Worm (Caenorhabditis elegans): Measurements from ENCODE around the gene C29E4.9.

C29E4.9 gene

DNA sequence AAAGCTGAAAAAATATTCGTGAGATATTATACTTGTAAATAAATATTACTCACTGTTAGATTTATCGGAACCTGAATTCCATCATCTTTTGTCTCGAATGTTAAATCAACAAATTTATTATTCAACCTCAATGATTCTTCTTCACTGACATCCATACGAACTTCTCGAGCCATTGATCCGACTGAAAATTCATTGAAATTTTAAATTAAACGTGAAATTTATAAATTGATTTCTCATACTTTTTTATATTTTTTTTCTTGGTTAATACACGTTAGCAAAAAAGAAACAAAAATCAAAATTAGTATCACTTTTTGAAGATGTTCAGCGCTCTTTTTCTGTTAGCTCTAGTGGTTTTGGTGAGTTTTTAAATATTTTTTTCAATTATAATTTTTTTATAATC, 37.0 kb downstream of the C29E4.9 start, which contains the start of gene C29E4.14:
C29E4.14 (plus strand) TSS at position 301 of the 400 bp plus-strand sequence.
- TF ChIP-seq dmd-4 (tag; optimal IDR thresholded peaks at IDR 0.05): no peak
- TF ChIP-seq blmp-1 (tag; optimal IDR thresholded peaks at IDR 0.05; ENCODE audit: insufficient read depth): no peak
- no peak for TF ChIP-seq sma-9 (GFP tag; optimal IDR thresholded peaks at IDR 0.05)
- TF ChIP-seq sma-9 (tag; optimal IDR thresholded peaks at IDR 0.05): no peak
- TF ChIP-seq skn-1 (tag; optimal IDR thresholded peaks at IDR 0.05): no peak
- no peak for TF ChIP-seq peb-1 (tag; optimal IDR thresholded peaks at IDR 0.05)
- TF ChIP-seq nhr-21 (tag; optimal IDR thresholded peaks at IDR 0.05): no peak
- TF ChIP-seq nhr-237 (tag; optimal IDR thresholded peaks at IDR 0.05): no peak
- TF ChIP-seq aly-2 (tag; optimal IDR thresholded peaks at IDR 0.05): no peak
- TF ChIP-seq unc-55 (GFP tag; optimal IDR thresholded peaks at IDR 0.05): no peak
- TF ChIP-seq ceh-16 (tag; optimal IDR thresholded peaks at IDR 0.05): no peak
- TF ChIP-seq gmeb-1 (tag; optimal IDR thresholded peaks at IDR 0.05): no peak
- no peak for TF ChIP-seq ztf-1 (GFP tag; conservative IDR thresholded peaks at IDR 0.05)
- TF ChIP-seq elt-3 (tag; optimal IDR thresholded peaks at IDR 0.05): no peak

- TF ChIP-seq zag-1 (tag; optimal IDR thresholded peaks at IDR 0.05): no peak
- no peak for TF ChIP-seq nhr-25 (tag; optimal IDR thresholded peaks at IDR 0.05)
- no peak for TF ChIP-seq nhr-23 (tag; optimal IDR thresholded peaks at IDR 0.05)
- no peak for TF ChIP-seq lin-39 (tag; optimal IDR thresholded peaks at IDR 0.05)
- TF ChIP-seq sma-3 (GFP tag; optimal IDR thresholded peaks at IDR 0.05): no peak
- TF ChIP-seq alr-1 (tag; optimal IDR thresholded peaks at IDR 0.05): no peak
- no peak for TF ChIP-seq nhr-12 (tag; optimal IDR thresholded peaks at IDR 0.05)
- no peak for TF ChIP-seq unc-62 (GFP tag; optimal IDR thresholded peaks at IDR 0.05)
- no peak for TF ChIP-seq blmp-1 (tag; optimal IDR thresholded peaks at IDR 0.05; ENCODE audit: insufficient read depth)
- no peak for TF ChIP-seq ztf-1 (GFP tag; conservative IDR thresholded peaks at IDR 0.05)
- no peak for TF ChIP-seq R02D3.7 (tag; optimal IDR thresholded peaks at IDR 0.05)
- TF ChIP-seq mdl-1 (tag; optimal IDR thresholded peaks at IDR 0.05): no peak
- TF ChIP-seq Y55F3AM.14 (GFP tag; optimal IDR thresholded peaks at IDR 0.05): no peak
- no peak for TF ChIP-seq elt-1 (tag; optimal IDR thresholded peaks at IDR 0.05)
These were observed 39.2 kb downstream of the C29E4.9 start, which contains the start of gene gly-3 for ce11 chrIII:7917667-7918066. Gene gly-3, minus strand, starts transcription at chrIII:7917767.

DNA sequence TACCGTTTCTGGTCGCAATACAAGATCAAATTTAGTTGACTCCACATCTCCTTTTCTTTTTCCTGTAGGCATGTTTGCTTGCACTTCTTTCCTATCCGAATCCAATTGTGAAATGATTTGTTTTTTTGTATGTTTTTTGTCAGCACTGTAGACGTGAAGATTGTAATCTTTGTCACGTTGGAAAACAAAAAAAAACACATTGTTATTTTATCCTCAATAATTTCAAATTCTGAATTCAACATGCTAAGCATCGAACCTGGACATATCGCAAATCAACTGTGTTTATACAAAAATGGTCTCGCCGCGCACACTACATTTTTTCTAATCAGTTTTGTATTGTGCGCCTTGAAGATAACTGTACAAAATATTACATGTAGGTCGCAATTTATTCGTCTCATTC, 43.4 kb downstream of the C29E4.9 start, which contains the start of gene ZK688.12:
ZK688.12 (minus strand) TSS at position 101 of the 400 bp plus-strand sequence.
- TF ChIP-seq snpc-4 (tag; optimal IDR thresholded peaks at IDR 0.05) (no peak), lin-13 (GFP tag; optimal IDR thresholded peaks at IDR 0.05) (no peak), lin-39 (tag; optimal IDR thresholded peaks at IDR 0.05) (no peak), ZK546.5 (tag; optimal IDR thresholded peaks at IDR 0.05) (no peak), sma-9 (GFP tag; optimal IDR thresholded peaks at IDR 0.05) (no peak), sma-9 (tag; optimal IDR thresholded peaks at IDR 0.05) (no peak), blmp-1 (tag; optimal IDR thresholded peaks at IDR 0.05; ENCODE audit: insufficient read depth) (no peak), unc-39 (tag; optimal IDR thresholded peaks at IDR 0.05) (no peak)

ce11 chrIII:7911621-7912020, 45.2 kb downstream of the C29E4.9 start, which contains the start of gene ZK688.7:
Gene ZK688.7, minus strand, starts transcription at chrIII:7911634.
- TF ChIP-seq nhr-11 (tag; optimal IDR thresholded peaks at IDR 0.05) (no peak), Y55F3AM.14 (GFP tag; optimal IDR thresholded peaks at IDR 0.05) (no peak), sma-3 (GFP tag; optimal IDR thresholded peaks at IDR 0.05) (no peak), mbf-1 (tag; optimal IDR thresholded peaks at IDR 0.05) (no peak), nhr-77 (tag; optimal IDR thresholded peaks at IDR 0.05) (no peak), sma-9 (GFP tag; optimal IDR thresholded peaks at IDR 0.05) (no peak), sma-9 (tag; optimal IDR thresholded peaks at IDR 0.05) (no peak), unc-62 (GFP tag; optimal IDR thresholded peaks at IDR 0.05) (no peak), elt-3 (tag; optimal IDR thresholded peaks at IDR 0.05) (no peak), crh-2 (tag; optimal IDR thresholded peaks at IDR 0.05) (peak; percentile 13), mdl-1 (tag; optimal IDR thresholded peaks at IDR 0.05) (no peak), nhr-237 (tag; optimal IDR thresholded peaks at IDR 0.05) (no peak), C34F6.9 (tag; optimal IDR thresholded peaks at IDR 0.05) (peak; percentile 51), lin-39 (tag; optimal IDR thresholded peaks at IDR 0.05) (no peak), lin-11 (tag; optimal IDR thresholded peaks at IDR 0.05) (no peak), mab-5 (tag; optimal IDR thresholded peaks at IDR 0.05) (no peak), gmeb-1 (tag; optimal IDR thresholded peaks at IDR 0.05) (no peak), blmp-1 (tag; optimal IDR thresholded peaks at IDR 0.05; ENCODE audit: insufficient read depth) (no peak), unc-39 (tag; optimal IDR thresholded peaks at IDR 0.05) (no peak), fos-1 (tag; optimal IDR thresholded peaks at IDR 0.05) (peak; percentile 4), unc-55 (GFP tag; optimal IDR thresholded peaks at IDR 0.05) (no peak), ceh-82 (tag; optimal IDR thresholded peaks at IDR 0.05) (no peak), dmd-4 (tag; optimal IDR thresholded peaks at IDR 0.05) (no peak), ama-1 (optimal IDR thresholded peaks at IDR 0.05) (no peak), ZK546.5 (tag; optimal IDR thresholded peaks at IDR 0.05) (no peak), nhr-25 (tag; optimal IDR thresholded peaks at IDR 0.05) (peak; percentile 56), nhr-12 (tag; optimal IDR thresholded peaks at IDR 0.05) (no peak), ztf-1 (GFP tag; conservative IDR thresholded peaks at IDR 0.05) (no peak), elt-1 (tag; optimal IDR thresholded peaks at IDR 0.05) (no peak), lsy-2 (tag; optimal IDR thresholded peaks at IDR 0.05) (peak in 1 of 2 experiments; percentile 38), egl-27 (tag; optimal IDR thresholded peaks at IDR 0.05) (no peak), nhr-129 (tag; optimal IDR thresholded peaks at IDR 0.05) (peak; percentile 57), aly-2 (tag; optimal IDR thresholded peaks at IDR 0.05) (no peak), snpc-4 (tag; optimal IDR thresholded peaks at IDR 0.05) (no peak), nhr-6 (tag; optimal IDR thresholded peaks at IDR 0.05) (no peak), F13H6.1 (tag; optimal IDR thresholded peaks at IDR 0.05) (no peak), lin-13 (GFP tag; optimal IDR thresholded peaks at IDR 0.05) (no peak)

Data from whole organism, L2 larva.